Worm (Caenorhabditis elegans) whole organism, L4 larva: ENCODE measurements around the gene F56C3.1.

Source experiments
- D1046.2 ChIP-seq: fragments of 200-800 bp; sonication (Bioruptor generic); IDR thresholded peaks from 2 replicates; pipeline ENCODE4 v1.3.6; 2022; ENCODE audit warnings: missing genetic modification characterization, missing compliant biosample characterization
- F26F4.8 ChIP-seq: fragments of 200-800 bp; sonication (Bioruptor generic); conservative IDR thresholded peaks from 2 replicates; pipeline ENCODE4 v1.3.6; 2022; ENCODE audit warnings: missing genetic modification characterization, missing compliant biosample characterization
- F44E2.7 ChIP-seq: fragments of 200-800 bp; sonication (Bioruptor generic); IDR thresholded peaks from 2 replicates; pipeline ENCODE4 v2.1.2; 2022; ENCODE audit warnings: missing genetic modification characterization, missing compliant biosample characterization
- F49E8.2 ChIP-seq: sonication (generic microtip); optimal IDR thresholded peaks from 2 replicates; lab custom pipeline; 2016; ENCODE audit warnings: missing compliant biosample characterization, mild to moderate bottlenecking, missing genetic modification characterization, borderline replicate concordance
- R02D3.7 ChIP-seq: fragments of 150-350 bp; sonication (generic microtip); optimal IDR thresholded peaks from 3 replicates; lab custom pipeline; 2014; ENCODE audit warnings: missing biosample characterization, missing genetic modification characterization
- T26A8.4 ChIP-seq: fragments of 200-800 bp; sonication (Bioruptor generic); IDR thresholded peaks from 2 replicates; pipeline ENCODE4 v1.3.6; 2022; ENCODE audit warnings: missing genetic modification characterization, missing compliant biosample characterization
- Y105C5A.15 ChIP-seq: fragments of 200-800 bp; sonication (Bioruptor generic); IDR thresholded peaks from 2 replicates; pipeline ENCODE4 v1.3.6; 2022; ENCODE audit warnings: missing genetic modification characterization, missing compliant biosample characterization
- Y75B8A.6 ChIP-seq: fragments of 200-800 bp; sonication (Bioruptor generic); IDR thresholded peaks from 2 replicates; pipeline ENCODE4 v1.3.6; 2022; ENCODE audit warnings: missing genetic modification reagents, missing genetic modification characterization, missing compliant biosample characterization
- ZK337.2 ChIP-seq: fragments of 200-800 bp; sonication (Bioruptor generic); IDR thresholded peaks from 2 replicates; pipeline ENCODE4 v1.3.6; 2022; ENCODE audit warnings: missing genetic modification reagents, missing genetic modification characterization, missing compliant biosample characterization
- ZK546.5 ChIP-seq, 2 experiments: sonication (generic microtip); optimal IDR thresholded peaks; 2 replicates each; lab custom pipeline; 2017; ENCODE audit warnings: missing biosample characterization in 2 of 2, missing genetic modification characterization in 2 of 2
- aly-2 ChIP-seq: sonication (generic microtip); optimal IDR thresholded peaks from 2 replicates; lab custom pipeline; 2018; ENCODE audit warnings: missing biosample characterization, missing genetic modification characterization
- arid-1 ChIP-seq: fragments of 200-800 bp; sonication (Bioruptor generic); conservative IDR thresholded peaks from 2 replicates; pipeline ENCODE4 v1.3.6; 2022; ENCODE audit warnings: missing genetic modification reagents, missing genetic modification characterization, missing compliant biosample characterization
- attf-4 ChIP-seq: sonication (generic microtip); optimal IDR thresholded peaks from 3 replicates; lab custom pipeline; 2017; ENCODE audit warnings: missing biosample characterization, missing genetic modification characterization
- ceh-20 ChIP-seq: fragments of 200-800 bp; sonication (Bioruptor generic); IDR thresholded peaks from 2 replicates; pipeline ENCODE4 v1.3.6; 2022; ENCODE audit warnings: missing genetic modification reagents, missing genetic modification characterization, missing compliant biosample characterization
- ceh-44 ChIP-seq: fragments of 200-800 bp; sonication (Bioruptor generic); IDR thresholded peaks from 2 replicates; pipeline ENCODE4 v1.3.6; 2022; ENCODE audit warnings: missing genetic modification reagents, missing genetic modification characterization, missing compliant biosample characterization
- ces-1 ChIP-seq: fragments of 150-350 bp; sonication (generic microtip); optimal IDR thresholded peaks from 4 replicates; lab custom pipeline; 2014; ENCODE audit warnings: missing biosample characterization, missing genetic modification reagents, missing genetic modification characterization
- daf-19 ChIP-seq: fragments of 200-800 bp; sonication (Bioruptor generic); conservative IDR thresholded peaks from 2 replicates; pipeline ENCODE4 v1.3.6; 2022; ENCODE audit warnings: missing genetic modification characterization, missing compliant biosample characterization
- daf-8 ChIP-seq: fragments of 200-800 bp; sonication (Bioruptor generic); IDR thresholded peaks from 2 replicates; pipeline ENCODE4 v1.3.6; 2022; ENCODE audit warnings: missing genetic modification characterization, missing compliant biosample characterization
- egl-43 ChIP-seq: fragments of 200-800 bp; sonication (Bioruptor generic); IDR thresholded peaks from 2 replicates; pipeline ENCODE4 v1.3.6; 2022; ENCODE audit warnings: missing genetic modification reagents, missing genetic modification characterization, missing compliant biosample characterization
- lim-7 ChIP-seq: fragments of 200-800 bp; sonication (Bioruptor generic); IDR thresholded peaks from 2 replicates; pipeline ENCODE4 v1.3.6; 2022; ENCODE audit warnings: missing genetic modification characterization, missing compliant biosample characterization
- lin-15B ChIP-seq: fragments of 150-350 bp; sonication (generic microtip); optimal IDR thresholded peaks from 3 replicates; lab custom pipeline; 2014; ENCODE audit warnings: missing biosample characterization, missing genetic modification characterization
- lin-38 ChIP-seq: fragments of 200-800 bp; sonication (Bioruptor generic); IDR thresholded peaks from 2 replicates; pipeline ENCODE4 v1.3.6; 2022; ENCODE audit warnings: missing genetic modification reagents, missing genetic modification characterization, missing compliant biosample characterization
- lin-39 ChIP-seq: fragments of 150-350 bp; optimal IDR thresholded peaks from 2 replicates; lab custom pipeline; 2014; ENCODE audit warnings: missing biosample characterization, missing genetic modification reagents, missing genetic modification characterization
- lir-3 ChIP-seq: sonication (generic microtip); optimal IDR thresholded peaks from 2 replicates; lab custom pipeline; 2016; ENCODE audit warnings: mild to moderate bottlenecking, missing genetic modification characterization, missing compliant biosample characterization
- madf-9 ChIP-seq: fragments of 200-800 bp; sonication (Bioruptor generic); conservative IDR thresholded peaks from 2 replicates; pipeline ENCODE4 v1.3.6; 2022; ENCODE audit warnings: missing genetic modification reagents, missing genetic modification characterization, missing compliant biosample characterization
- mdl-1 ChIP-seq, 2 experiments: fragments of 150-350 bp in 1 of 2; sonication (generic microtip) in 1 of 2; optimal IDR thresholded peaks; 2 replicates each; lab custom pipeline; 2014 to 2017; ENCODE audit warnings: missing biosample characterization in 2 of 2, missing genetic modification characterization in 2 of 2
- mes-2 ChIP-seq: sonication (generic microtip); optimal IDR thresholded peaks from 2 replicates; lab custom pipeline; 2016; ENCODE audit warnings: missing genotype, mild to moderate bottlenecking, missing genetic modification characterization, missing compliant biosample characterization; ENCODE audit not compliant: poor library complexity, severe bottlenecking
- mxl-2 ChIP-seq: fragments of 200-800 bp; sonication (Bioruptor generic); conservative IDR thresholded peaks from 2 replicates; pipeline ENCODE4 v1.3.6; 2022; ENCODE audit warnings: missing genetic modification reagents, missing genetic modification characterization, missing compliant biosample characterization
- mxl-3 ChIP-seq: fragments of 200-800 bp; sonication (Bioruptor generic); optimal IDR thresholded peaks from 2 replicates; lab custom pipeline; 2018; ENCODE audit warnings: mild to moderate bottlenecking, missing genetic modification characterization, missing compliant biosample characterization
- nhr-10 ChIP-seq: fragments of 150-350 bp; optimal IDR thresholded peaks from 2 replicates; lab custom pipeline; 2014; ENCODE audit warnings: missing biosample characterization, missing genetic modification characterization
- nhr-102 ChIP-seq: sonication (generic microtip); optimal IDR thresholded peaks from 2 replicates; lab custom pipeline; 2016; ENCODE audit warnings: mild to moderate bottlenecking, missing genetic modification characterization, moderate library complexity, missing compliant biosample characterization
- nhr-237 ChIP-seq: sonication (generic microtip); optimal IDR thresholded peaks from 2 replicates; lab custom pipeline; 2017; ENCODE audit warnings: missing biosample characterization, missing genetic modification characterization
- nhr-28 ChIP-seq: fragments of 150-350 bp; optimal IDR thresholded peaks from 2 replicates; lab custom pipeline; 2014; ENCODE audit warnings: missing biosample characterization, missing genetic modification characterization
- nhr-41 ChIP-seq: fragments of 200-800 bp; sonication (Bioruptor generic); IDR thresholded peaks from 2 replicates; pipeline ENCODE4 v1.3.6; 2022; ENCODE audit warnings: missing genetic modification reagents, missing genetic modification characterization, missing compliant biosample characterization
- nhr-42 ChIP-seq: fragments of 200-800 bp; sonication (Bioruptor generic); IDR thresholded peaks from 2 replicates; pipeline ENCODE4 v1.3.6; 2022; ENCODE audit warnings: missing genetic modification characterization, missing compliant biosample characterization
- nhr-48 ChIP-seq: sonication (generic microtip); optimal IDR thresholded peaks from 2 replicates; lab custom pipeline; 2016; ENCODE audit warnings: mild to moderate bottlenecking, missing genetic modification characterization, missing compliant biosample characterization
- nhr-76 ChIP-seq: fragments of 150-350 bp; optimal IDR thresholded peaks from 2 replicates; lab custom pipeline; 2014; ENCODE audit warnings: missing biosample characterization, missing genetic modification characterization
- nhr-77 ChIP-seq: fragments of 150-350 bp; optimal IDR thresholded peaks from 2 replicates; lab custom pipeline; 2014; ENCODE audit warnings: missing biosample characterization, missing genetic modification characterization
- pha-4 ChIP-seq, 2 experiments: fragments of 150-350 bp in 1 of 2; fragments of 200-800 bp in 1 of 2; sonication (Bioruptor generic) in 1 of 2; IDR thresholded peaks in 1 of 2; optimal IDR thresholded peaks in 1 of 2; 2 replicates each; pipeline versions ENCODE4 v1.3.6 to Lab custom; 2014 to 2022; ENCODE audit warnings: missing genetic modification characterization in 2 of 2, missing genetic modification reagents in 2 of 2, missing biosample characterization in 1 of 2, missing compliant biosample characterization in 1 of 2
- rbr-2 ChIP-seq: sonication (generic microtip); optimal IDR thresholded peaks from 2 replicates; lab custom pipeline; 2016; ENCODE audit warnings: missing genotype, missing genetic modification characterization, missing compliant biosample characterization
- saeg-2 ChIP-seq: fragments of 200-800 bp; sonication (Bioruptor generic); IDR thresholded peaks from 2 replicates; pipeline ENCODE4 v1.3.6; 2022; ENCODE audit warnings: missing genetic modification reagents, missing genetic modification characterization, missing compliant biosample characterization
- sdz-12 ChIP-seq: fragments of 200-800 bp; sonication (Bioruptor generic); optimal IDR thresholded peaks from 2 replicates; lab custom pipeline; 2018; ENCODE audit warnings: mild to moderate bottlenecking, missing genetic modification characterization, missing compliant biosample characterization
- set-16 ChIP-seq: fragments of 200-800 bp; sonication (Bioruptor generic); IDR thresholded peaks from 2 replicates; pipeline ENCODE4 v1.3.6; 2022; ENCODE audit warnings: missing genetic modification reagents, missing genetic modification characterization, missing compliant biosample characterization
- snpc-1.2 ChIP-seq: fragments of 200-800 bp; sonication (Bioruptor generic); IDR thresholded peaks from 2 replicates; pipeline ENCODE4 v1.3.6; 2022; ENCODE audit warnings: missing genetic modification reagents, missing genetic modification characterization, missing compliant biosample characterization
- snpc-4 ChIP-seq: fragments of 150-350 bp; optimal IDR thresholded peaks from 2 replicates; lab custom pipeline; 2014; ENCODE audit warnings: missing biosample characterization, missing genetic modification characterization
- tra-1 ChIP-seq: fragments of 200-800 bp; sonication (Bioruptor generic); IDR thresholded peaks from 2 replicates; pipeline ENCODE4 v1.3.6; 2022; ENCODE audit warnings: missing genetic modification reagents, missing genetic modification characterization, missing compliant biosample characterization
- unc-130 ChIP-seq: sonication (generic microtip); optimal IDR thresholded peaks from 2 replicates; lab custom pipeline; 2016; ENCODE audit warnings: missing genetic modification reagents, missing genetic modification characterization, missing compliant biosample characterization
- unc-39 ChIP-seq: sonication (generic microtip); optimal IDR thresholded peaks from 2 replicates; lab custom pipeline; 2017; ENCODE audit warnings: missing biosample characterization, missing genetic modification characterization
- zip-11 ChIP-seq: fragments of 200-800 bp; sonication (Bioruptor generic); IDR thresholded peaks from 2 replicates; pipeline ENCODE4 v1.3.6; 2022; ENCODE audit warnings: missing genetic modification characterization, missing compliant biosample characterization
- zip-2 ChIP-seq: fragments of 150-350 bp; optimal IDR thresholded peaks from 2 replicates; lab custom pipeline; 2014; ENCODE audit warnings: missing biosample characterization, missing genetic modification characterization
- ztf-7 ChIP-seq: fragments of 150-350 bp; optimal IDR thresholded peaks from 2 replicates; lab custom pipeline; 2014; ENCODE audit warnings: missing biosample characterization, missing genetic modification characterization

Gene F56C3.1

ce11 chrX:1379391-1379790 lies 7.7 kb upstream of the F56C3.1 start:
- TF ChIP-seq attf-4 (tag; lab: Kevin White, UChicago) (no peak), lim-7 (GFP tag; lab: Robert Waterston, UW) (peak; percentile 88), nhr-42 (GFP tag; lab: Robert Waterston, UW) (peak; percentile 90), ZK337.2 (GFP tag; lab: Robert Waterston, UW) (peak; percentile 52; the same call in 1 of the 2 replicates), mes-2 (tag; lab: Kevin White, UChicago) (peak; percentile 83), egl-43 (GFP tag; lab: Robert Waterston, UW) (peak; percentile 96), arid-1 (GFP tag; lab: Robert Waterston, UW) (peak; percentile 87), ZK546.5 (tag; optimal IDR thresholded peaks at IDR 0.05; lab: Kevin White, UChicago) (no peak), D1046.2 (0 out of 2 replicates have a peak, but pooled peaks have one; percentile 67), mxl-3 (GFP tag; lab: Kevin White, UChicago) (peak; percentile 64), tra-1 (GFP tag; lab: Robert Waterston, UW) (peak; percentile 67), nhr-41 (GFP tag; lab: Robert Waterston, UW) (peak; percentile 87; the same call in 1 of the 2 replicates), zip-11 (0 out of 2 replicates have a peak, but pooled peaks have one; percentile 43), snpc-4 (peak; percentile 2), nhr-237 (tag; lab: Kevin White, UChicago) (no peak), set-16 (peak; percentile 79), Y75B8A.6 (GFP tag; lab: Robert Waterston, UW) (peak; percentile 75; the same call in 1 of the 2 replicates), sdz-12 (GFP tag; lab: Kevin White, UChicago) (no peak), unc-39 (tag; lab: Kevin White, UChicago) (no peak), F49E8.2 (peak; percentile 43), R02D3.7 (tag; lab: Kevin White, UChicago) (no peak), nhr-28 (no peak), ceh-20 (GFP tag; lab: Robert Waterston, UW) (peak; percentile 76; the same call in 1 of the 2 replicates), unc-130 (GFP tag; lab: Kevin White, UChicago) (peak; percentile 6), madf-9 (GFP tag; lab: Robert Waterston, UW) (peak; percentile 73; the same call in 1 of the 2 replicates), lin-15B (tag; lab: Kevin White, UChicago) (no peak), daf-8 (no peak), nhr-76 (tag; lab: Kevin White, UChicago) (no peak), aly-2 (tag; lab: Kevin White, UChicago) (no peak), T26A8.4 (GFP tag; lab: Robert Waterston, UW) (peak; percentile 88), nhr-77 (tag; lab: Kevin White, UChicago) (peak; percentile 30), mxl-2 (GFP tag; lab: Robert Waterston, UW) (peak; percentile 81), lir-3 (tag; lab: Kevin White, UChicago) (peak; percentile 56), lin-38 (GFP tag; lab: Robert Waterston, UW) (peak; percentile 78), F26F4.8 (GFP tag; lab: Robert Waterston, UW) (peak; percentile 75; the same call in 1 of the 2 replicates), snpc-1.2 (GFP tag; lab: Robert Waterston, UW) (peak; percentile 74), lin-39 (tag; lab: Kevin White, UChicago) (no peak), ztf-7 (peak; percentile 7), F44E2.7 (GFP tag; lab: Robert Waterston, UW) (peak; percentile 89; the same call in 1 of the 2 replicates), mdl-1 (tag; optimal IDR thresholded peaks at IDR 0.05; lab: Kevin White, UChicago) (peak in 1 of 2 experiments; percentile 54), ceh-44 (GFP tag; lab: Robert Waterston, UW) (no peak), zip-2 (tag; lab: Kevin White, UChicago) (peak; percentile 71), daf-19 (GFP tag; lab: Robert Waterston, UW) (no peak), Y105C5A.15 (GFP tag; lab: Robert Waterston, UW) (0 out of 2 replicates have a peak, but pooled peaks have one; percentile 63), nhr-10 (no peak), saeg-2 (GFP tag; lab: Robert Waterston, UW) (no peak), ces-1 (no peak), nhr-102 (tag; lab: Kevin White, UChicago) (peak; percentile 87), nhr-48 (tag; lab: Kevin White, UChicago) (peak; percentile 67), pha-4 (GFP tag; IDR thresholded peaks at IDR 0.05; lab: Robert Waterston, UW) (peak; percentile 84), pha-4 (tag; optimal IDR thresholded peaks at IDR 0.05; lab: Kevin White, UChicago) (no peak), rbr-2 (tag; lab: Kevin White, UChicago) (peak; percentile 80)
